Fruit fly (Drosophila melanogaster) whole organism, wandering third instar larva: ENCODE measurements around the gene stck.

ENCODE experiments used
- Hr78 ChIP-seq: fragments of >200 bp; optimal IDR thresholded peaks from 2 replicates; lab custom pipeline; 2017; ENCODE audit warnings: missing biosample characterization, missing genetic modification characterization
- N ChIP-seq: fragments of >200 bp; optimal IDR thresholded peaks from 2 replicates; lab custom pipeline; 2018; ENCODE audit warnings: missing biosample characterization, missing external identifiers, missing genetic modification characterization
- OdsH ChIP-seq: fragments of 200-800 bp; sonication (Bioruptor generic); optimal IDR thresholded peaks from 2 replicates; lab custom pipeline; 2016; ENCODE audit warnings: missing biosample characterization, mild to moderate bottlenecking, missing genetic modification characterization
- fru ChIP-seq: fragments of 200-800 bp; sonication (Bioruptor generic); optimal IDR thresholded peaks from 3 replicates; lab custom pipeline; 2016; ENCODE audit warnings: missing biosample characterization, mild to moderate bottlenecking, missing genetic modification characterization

dm6 chr3R:8334982-8335381 lies 21.8 kb upstream of the stck start:
- TF ChIP-seq N (GFP tag; lab: Kevin White, UChicago), result no peak
- TF ChIP-seq fru, result no peak
- TF ChIP-seq Hr78, result no peak
- TF ChIP-seq OdsH (GFP tag; lab: Kevin White, UChicago), result no peak
